4 worm cellular contexts compared by ENCODE assay signal in genomic region chrIII:7526974-7527466, ce11.
A peak's percentile ranks its signal among the peaks of the same experiment; 100 is the strongest.
TF ChIP-seq lines count a peak whose summit lies in the region.

No protein-coding gene starts in this region.

TF ChIP-seq in whole organism, L1 larva, 84 proteins besides CTCF, POLR2A, EP300 and RAD21:
- TF ChIP-seq irx-1 (tag; optimal IDR thresholded peaks at IDR 0.05; lab: Kevin White, UChicago): no peak
- TF ChIP-seq blmp-1 (tag; optimal IDR thresholded peaks at IDR 0.05; lab: Kevin White, UChicago): peak; percentile 10
- TF ChIP-seq rnt-1 (tag; optimal IDR thresholded peaks at IDR 0.05; lab: Kevin White, UChicago): peak; percentile 15
- no peak for TF ChIP-seq nhr-77 (tag; optimal IDR thresholded peaks at IDR 0.05; lab: Kevin White, UChicago)
- no peak for TF ChIP-seq nhr-12 (tag; optimal IDR thresholded peaks at IDR 0.05; lab: Kevin White, UChicago)
- no peak for TF ChIP-seq nhr-28 (tag; optimal IDR thresholded peaks at IDR 0.05; lab: Kevin White, UChicago)
- no peak for TF ChIP-seq hpl-2 (GFP tag; optimal IDR thresholded peaks at IDR 0.05; lab: Kevin White, UChicago)
- TF ChIP-seq F16B12.6 (tag; optimal IDR thresholded peaks at IDR 0.05; lab: Kevin White, UChicago): no peak
- TF ChIP-seq ceh-88 (GFP tag; IDR thresholded peaks at IDR 0.05; lab: Robert Waterston, UW): no peak
- TF ChIP-seq lsy-2 (tag; optimal IDR thresholded peaks at IDR 0.05; lab: Kevin White, UChicago): peak in 1 of 2 experiments; percentile 61
- no peak for TF ChIP-seq grh-1 (GFP tag; IDR thresholded peaks at IDR 0.05; lab: Robert Waterston, UW)
- no peak for TF ChIP-seq mef-2 (tag; optimal IDR thresholded peaks at IDR 0.05; lab: Kevin White, UChicago)
- no peak for TF ChIP-seq pag-3 (tag; optimal IDR thresholded peaks at IDR 0.05; lab: Kevin White, UChicago; ENCODE audit: borderline replicate concordance, insufficient read depth)
- TF ChIP-seq nhr-85 (tag; lab: Kevin White, UChicago): peak; percentile 33

TF ChIP-seq in whole organism, L3 larva, 47 proteins besides CTCF, POLR2A, EP300 and RAD21:
- no peak for TF ChIP-seq mml-1 (tag; optimal IDR thresholded peaks at IDR 0.05; lab: Kevin White, UChicago)
- TF ChIP-seq nhr-237 (tag; optimal IDR thresholded peaks at IDR 0.05; lab: Kevin White, UChicago): no peak
- peak; percentile 76 for TF ChIP-seq nfya-1 (tag; optimal IDR thresholded peaks at IDR 0.05; lab: Kevin White, UChicago; ENCODE audit: insufficient read depth)
- no peak for TF ChIP-seq lin-39 (tag; optimal IDR thresholded peaks at IDR 0.05; lab: Kevin White, UChicago)
TF ChIP-seq in whole organism, L3 larva: peak in this region for 1.

TF ChIP-seq in whole organism, late embryonic, 69 proteins besides CTCF, POLR2A, EP300 and RAD21:
- peak; percentile 47 for TF ChIP-seq nfya-1 (tag; optimal IDR thresholded peaks at IDR 0.05; lab: Kevin White, UChicago)
- TF ChIP-seq ceh-48 (tag; optimal IDR thresholded peaks at IDR 0.05; lab: Kevin White, UChicago): no peak
- TF ChIP-seq unc-55 (GFP tag; optimal IDR thresholded peaks at IDR 0.05; lab: Kevin White, UChicago): peak; percentile 51

TF ChIP-seq in whole organism, mixed stage, embryonic, 35 proteins besides CTCF, POLR2A, EP300 and RAD21:
- TF ChIP-seq lsy-2 (tag; optimal IDR thresholded peaks at IDR 0.05; lab: Kevin White, UChicago): peak; percentile 30
- TF ChIP-seq unc-62 (GFP tag; optimal IDR thresholded peaks at IDR 0.05; lab: Kevin White, UChicago): peak; percentile 81
- TF ChIP-seq zip-8 (tag; optimal IDR thresholded peaks at IDR 0.05; lab: Kevin White, UChicago): no peak

Comparison
In these comparisons a context has a peak if more than half of its experiments do, and no peak if none do; other contexts are left out.
1. Of the 10 proteins assayed by ChIP-seq in both whole organism, L1 larva and whole organism, late embryonic: peak only in whole organism, L1 larva: rnt-1; only in whole organism, late embryonic: none; in both: none; in neither: 9.